Fruit fly (Drosophila melanogaster) Kc167 (cell line): ENCODE measurements around the gene CG4830.

ENCODE experiments used
- Myc ChIP-seq: fragments of >200 bp; optimal IDR thresholded peaks from 2 replicates; lab custom pipeline; 2017; ENCODE audit warnings: missing external identifiers
- Sin3A ChIP-seq: fragments of >200 bp; optimal IDR thresholded peaks from 2 replicates; lab custom pipeline; 2018; ENCODE audit warnings: missing external identifiers
- h ChIP-seq: fragments of >200 bp; optimal IDR thresholded peaks from 3 replicates; lab custom pipeline; 2018; ENCODE audit warnings: missing external identifiers
- insv ChIP-seq: fragments of >200 bp; optimal IDR thresholded peaks from 3 replicates; lab custom pipeline; 2018; ENCODE audit warnings: missing external identifiers
- psq ChIP-seq: fragments of >200 bp; optimal IDR thresholded peaks from 2 replicates; lab custom pipeline; 2017; ENCODE audit warnings: missing external identifiers
- ttk ChIP-seq: sonication (Bioruptor generic); optimal IDR thresholded peaks from 2 replicates; lab custom pipeline; 2017; ENCODE audit warnings: missing external identifiers

The CG4830 gene

dm6 chr3R:12236804-12237203 is 26.6 kb upstream of the CG4830 start, which contains the start of gene Cyp313a2:
Cyp313a2 (minus strand) TSS chr3R:12236904.
- no peak for TF ChIP-seq Myc
- TF ChIP-seq Sin3A (lab: Kevin White, UChicago) = no peak
- TF ChIP-seq h (lab: Kevin White, UChicago) = no peak
- TF ChIP-seq ttk (lab: Kevin White, UChicago) = no peak
- no peak for TF ChIP-seq psq (lab: Kevin White, UChicago)
- TF ChIP-seq insv (lab: Kevin White, UChicago) = no peak

- TF ChIP-seq insv (lab: Kevin White, UChicago) (no peak), ttk (lab: Kevin White, UChicago) (no peak), psq (lab: Kevin White, UChicago) (no peak), h (lab: Kevin White, UChicago) (no peak), Sin3A (lab: Kevin White, UChicago) (no peak), Myc (no peak)
Measured at dm6 chr3R:12234584-12234983, 24.4 kb upstream of the CG4830 start, which contains the start of gene Cyp313a5. Cyp313a5 (minus strand) TSS chr3R:12234684.

- TF ChIP-seq psq (lab: Kevin White, UChicago) = no peak
- TF ChIP-seq Myc = no peak
- TF ChIP-seq Sin3A (lab: Kevin White, UChicago) = no peak
- TF ChIP-seq ttk (lab: Kevin White, UChicago) = no peak
- TF ChIP-seq h (lab: Kevin White, UChicago) = no peak
- no peak for TF ChIP-seq insv (lab: Kevin White, UChicago)
Measured at dm6 chr3R:12232629-12233028, 22.5 kb upstream of the CG4830 start, which contains the start of gene Pglym87. Pglym87 (minus strand) TSS chr3R:12232729.

- TF ChIP-seq h (lab: Kevin White, UChicago) (no peak), Myc (no peak), ttk (lab: Kevin White, UChicago) (no peak), psq (lab: Kevin White, UChicago) (no peak), Sin3A (lab: Kevin White, UChicago) (no peak), insv (lab: Kevin White, UChicago) (no peak)
Measured at dm6 chr3R:12229113-12229512, 19.0 kb upstream of the CG4830 start, which contains the start of gene CG3916. CG3916 (plus strand) TSS chr3R:12229413.

dm6 chr3R:12226239-12226638 is 16.1 kb upstream of the CG4830 start, which contains the start of gene CG12256:
CG12256 (minus strand) TSS chr3R:12226339.
- TF ChIP-seq psq (lab: Kevin White, UChicago) (no peak), insv (lab: Kevin White, UChicago) (no peak), Myc (no peak), ttk (lab: Kevin White, UChicago) (no peak), Sin3A (lab: Kevin White, UChicago) (no peak), h (lab: Kevin White, UChicago) (no peak)

- TF ChIP-seq Sin3A (lab: Kevin White, UChicago) (no peak), ttk (lab: Kevin White, UChicago) (no peak), h (lab: Kevin White, UChicago) (no peak), insv (lab: Kevin White, UChicago) (no peak), Myc (no peak), psq (lab: Kevin White, UChicago) (no peak)
Measured at dm6 chr3R:12224919-12225318, 14.8 kb upstream of the CG4830 start, which contains the start of gene CG17404. CG17404 (minus strand) TSS chr3R:12225019.

- no peak for TF ChIP-seq psq (lab: Kevin White, UChicago)
- no peak for TF ChIP-seq ttk (lab: Kevin White, UChicago)
- no peak for TF ChIP-seq Sin3A (lab: Kevin White, UChicago)
- no peak for TF ChIP-seq Myc
- no peak for TF ChIP-seq insv (lab: Kevin White, UChicago)
- no peak for TF ChIP-seq h (lab: Kevin White, UChicago)
Measured at dm6 chr3R:12222093-12222492, 11.9 kb upstream of the CG4830 start, which contains the start of gene Rsbp15. Rsbp15 (plus strand) TSS chr3R:12222387.

dm6 chr3R:12221366-12221916 is 11.3 kb upstream of the CG4830 start, which contains the start of gene CG4860:
CG4860 (minus strand) TSS chr3R:12221464.
- no peak for TF ChIP-seq psq (lab: Kevin White, UChicago)
- TF ChIP-seq ttk (lab: Kevin White, UChicago) = no peak
- TF ChIP-seq Myc = no peak
- TF ChIP-seq Sin3A (lab: Kevin White, UChicago) = no peak
- no peak for TF ChIP-seq insv (lab: Kevin White, UChicago)
- no peak for TF ChIP-seq h (lab: Kevin White, UChicago)

dm6 chr3R:12219497-12219896 is 9.3 kb upstream of the CG4830 start, which contains the start of gene Cog1:
Cog1 (minus strand) TSS chr3R:12219686.
- no peak for TF ChIP-seq ttk (lab: Kevin White, UChicago)
- no peak for TF ChIP-seq Sin3A (lab: Kevin White, UChicago)

dm6 chr3R:12214201-12214600 is 4.0 kb upstream of the CG4830 start, which contains the start of gene CG14742:
CG14742 (plus strand) TSS chr3R:12214501.
- TF ChIP-seq ttk (lab: Kevin White, UChicago) (no peak), h (lab: Kevin White, UChicago) (no peak), Myc (no peak), insv (lab: Kevin White, UChicago) (no peak), Sin3A (lab: Kevin White, UChicago) (no peak), psq (lab: Kevin White, UChicago) (no peak)

dm6 chr3R:12211552-12211951 is 1.4 kb upstream of the CG4830 start:
- TF ChIP-seq psq (lab: Kevin White, UChicago) (no peak), h (lab: Kevin White, UChicago) (no peak)

dm6 chr3R:12197641-12198040 is 12.5 kb downstream of the CG4830 start, which contains the start of gene Adk1:
Adk1 (plus strand) TSS chr3R:12197941.
- TF ChIP-seq Sin3A (lab: Kevin White, UChicago) (no peak), insv (lab: Kevin White, UChicago) (no peak), psq (lab: Kevin White, UChicago) (no peak)
